Worm (Caenorhabditis elegans): ENCODE measurements around the gene gpr-1.

The gpr-1 gene

DNA sequence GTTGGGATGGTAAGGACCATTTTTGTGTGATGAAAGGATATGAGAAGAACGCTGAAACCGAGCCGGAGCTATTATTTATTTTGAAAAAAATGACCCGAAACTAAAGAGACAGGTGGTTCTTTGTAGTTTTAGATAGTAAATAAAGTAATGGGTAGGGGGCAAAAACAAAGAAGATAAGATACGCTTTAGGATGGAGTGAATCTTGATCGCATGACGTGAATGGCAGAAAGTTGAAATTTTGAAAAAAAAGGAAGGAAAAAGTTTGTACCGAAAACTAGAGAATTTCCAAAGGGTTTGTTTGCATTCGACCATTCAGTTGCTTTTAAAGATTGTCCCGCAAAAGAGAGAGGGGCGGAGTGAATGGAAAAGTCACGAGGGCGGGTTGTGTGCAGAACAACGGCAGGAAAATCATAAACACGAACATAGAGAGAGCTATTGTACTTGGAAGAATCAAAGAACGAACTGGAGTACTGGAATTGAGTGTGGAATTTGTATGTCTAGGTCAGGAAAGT, 25.2 kb downstream of the gpr-1 start, which contains the start of gene F22B7.9:
Gene F22B7.9 (minus strand): TSS at position 51 of the 512 bp plus-strand sequence.
- peak; percentile 1 for TF ChIP-seq sma-3 (GFP tag; optimal IDR thresholded peaks at IDR 0.05)
- TF ChIP-seq nhr-129 (tag; optimal IDR thresholded peaks at IDR 0.05) = peak; percentile 73
- no peak for TF ChIP-seq sem-4 (tag; optimal IDR thresholded peaks at IDR 0.05)
- TF ChIP-seq ama-1 (optimal IDR thresholded peaks at IDR 0.05) = peak; percentile 86
- TF ChIP-seq sma-9 (GFP tag; optimal IDR thresholded peaks at IDR 0.05) = peak; percentile 56
- TF ChIP-seq sma-9 (tag; optimal IDR thresholded peaks at IDR 0.05) = no peak

DNA sequence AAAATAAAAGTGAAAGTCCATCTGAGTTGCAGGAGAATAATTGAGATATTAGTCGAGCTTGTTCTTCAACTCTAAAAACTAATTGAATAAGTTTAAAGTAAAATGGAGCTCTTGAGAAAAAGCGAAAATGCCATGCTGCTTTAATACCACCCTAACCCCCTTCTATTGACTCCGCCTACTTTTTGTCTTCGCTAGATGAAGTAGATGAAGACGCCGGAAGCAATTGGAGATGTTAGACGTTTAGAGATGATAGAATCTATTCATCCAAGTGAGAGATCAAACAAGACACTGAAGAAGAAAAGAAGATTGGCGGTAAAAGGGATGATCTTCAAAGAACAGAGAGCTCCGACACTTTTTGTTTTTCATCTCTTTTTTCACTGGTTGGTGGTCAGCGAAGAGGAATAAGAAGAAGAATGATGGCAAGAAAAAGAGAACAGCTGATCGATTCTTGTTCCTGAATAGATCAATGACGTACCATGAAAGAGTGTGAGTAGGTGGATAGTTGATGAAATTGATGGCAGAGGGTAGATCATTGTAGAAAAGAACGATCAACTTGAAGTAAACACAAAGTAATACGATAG, 25.8 kb downstream of the gpr-1 start:
- TF ChIP-seq elt-3 (tag; optimal IDR thresholded peaks at IDR 0.05) (no peak), nhr-129 (tag; optimal IDR thresholded peaks at IDR 0.05) (peak; percentile 33), C34F6.9 (tag; optimal IDR thresholded peaks at IDR 0.05) (peak; percentile 25), snpc-4 (tag; optimal IDR thresholded peaks at IDR 0.05) (no peak), nhr-12 (tag; optimal IDR thresholded peaks at IDR 0.05) (no peak), nhr-25 (tag; optimal IDR thresholded peaks at IDR 0.05) (no peak), lsy-2 (tag; optimal IDR thresholded peaks at IDR 0.05) (peak in 1 of 2 experiments; percentile 40), lin-13 (GFP tag; optimal IDR thresholded peaks at IDR 0.05) (peak; percentile 12), sma-9 (GFP tag; optimal IDR thresholded peaks at IDR 0.05) (peak; percentile 56), sma-9 (tag; optimal IDR thresholded peaks at IDR 0.05) (no peak), nhr-6 (tag; optimal IDR thresholded peaks at IDR 0.05) (no peak), F13H6.1 (tag; optimal IDR thresholded peaks at IDR 0.05) (peak; percentile 73), crh-2 (tag; optimal IDR thresholded peaks at IDR 0.05) (peak; percentile 65), nhr-23 (tag; optimal IDR thresholded peaks at IDR 0.05) (no peak), sem-4 (tag; optimal IDR thresholded peaks at IDR 0.05) (peak; percentile 17), blmp-1 (tag; optimal IDR thresholded peaks at IDR 0.05; ENCODE audit: insufficient read depth) (peak; percentile 31), unc-55 (GFP tag; optimal IDR thresholded peaks at IDR 0.05) (peak; percentile 3), zag-1 (tag; optimal IDR thresholded peaks at IDR 0.05) (no peak), ztf-4 (tag; optimal IDR thresholded peaks at IDR 0.05) (peak; percentile 36)

DNA sequence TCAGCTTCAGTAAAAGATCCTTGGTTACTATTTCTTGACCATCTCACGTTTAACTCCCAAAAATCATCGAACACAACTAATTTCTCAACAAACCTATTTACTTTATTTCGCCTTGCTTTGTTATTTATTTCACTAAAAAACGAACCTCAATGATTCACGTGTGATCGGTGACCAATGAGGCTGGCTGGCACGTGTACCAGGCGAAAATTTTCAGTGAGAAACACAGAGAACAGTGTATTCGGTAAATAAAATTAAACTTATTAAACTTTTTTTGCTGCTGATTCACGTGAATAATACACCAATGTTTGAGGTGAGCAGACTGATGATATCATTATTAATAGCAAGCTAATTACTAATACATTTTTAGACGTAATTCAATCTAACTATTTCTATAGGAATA, 26.7 kb downstream of the gpr-1 start:
- TF ChIP-seq skn-1 (tag; optimal IDR thresholded peaks at IDR 0.05) = no peak
- no peak for TF ChIP-seq R02D3.7 (tag; optimal IDR thresholded peaks at IDR 0.05)
- no peak for TF ChIP-seq ztf-11 (tag; optimal IDR thresholded peaks at IDR 0.05)
- peak; percentile 50 for TF ChIP-seq sma-3 (GFP tag; optimal IDR thresholded peaks at IDR 0.05)
- TF ChIP-seq sma-9 (GFP tag; optimal IDR thresholded peaks at IDR 0.05) = peak; percentile 11
- TF ChIP-seq sma-9 (tag; optimal IDR thresholded peaks at IDR 0.05) = no peak
- TF ChIP-seq F13H6.1 (tag; optimal IDR thresholded peaks at IDR 0.05) = peak; percentile 1
- TF ChIP-seq mbf-1 (tag; optimal IDR thresholded peaks at IDR 0.05) = no peak
- TF ChIP-seq crh-2 (tag; optimal IDR thresholded peaks at IDR 0.05) = no peak
- TF ChIP-seq sem-4 (tag; optimal IDR thresholded peaks at IDR 0.05) = no peak
- TF ChIP-seq nhr-25 (tag; optimal IDR thresholded peaks at IDR 0.05) = peak; percentile 55
- TF ChIP-seq peb-1 (tag; optimal IDR thresholded peaks at IDR 0.05) = no peak

DNA sequence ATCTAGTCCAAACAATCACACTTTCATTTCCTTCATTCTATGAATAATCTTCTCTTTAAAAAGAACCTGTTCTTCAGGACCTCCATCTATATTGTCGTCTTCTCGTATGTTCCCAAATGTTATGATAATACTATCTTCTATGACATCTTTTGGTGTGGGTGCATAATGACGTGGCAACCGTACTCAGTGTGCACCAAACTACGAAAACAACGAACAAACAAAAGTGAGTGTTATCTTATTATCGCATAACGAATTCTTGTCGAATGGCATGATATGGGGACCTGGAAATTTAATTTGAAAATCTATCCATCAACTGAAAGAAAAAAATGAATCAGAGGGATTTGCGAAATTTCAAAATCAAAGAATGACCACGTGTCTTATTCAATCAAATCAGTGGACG, 27.3 kb downstream of the gpr-1 start:
- TF ChIP-seq nhr-25 (tag; optimal IDR thresholded peaks at IDR 0.05) = no peak
- peak; percentile 71 for TF ChIP-seq crh-2 (tag; optimal IDR thresholded peaks at IDR 0.05)
- TF ChIP-seq peb-1 (tag; optimal IDR thresholded peaks at IDR 0.05) = no peak
- TF ChIP-seq blmp-1 (tag; optimal IDR thresholded peaks at IDR 0.05; ENCODE audit: insufficient read depth) = no peak

DNA sequence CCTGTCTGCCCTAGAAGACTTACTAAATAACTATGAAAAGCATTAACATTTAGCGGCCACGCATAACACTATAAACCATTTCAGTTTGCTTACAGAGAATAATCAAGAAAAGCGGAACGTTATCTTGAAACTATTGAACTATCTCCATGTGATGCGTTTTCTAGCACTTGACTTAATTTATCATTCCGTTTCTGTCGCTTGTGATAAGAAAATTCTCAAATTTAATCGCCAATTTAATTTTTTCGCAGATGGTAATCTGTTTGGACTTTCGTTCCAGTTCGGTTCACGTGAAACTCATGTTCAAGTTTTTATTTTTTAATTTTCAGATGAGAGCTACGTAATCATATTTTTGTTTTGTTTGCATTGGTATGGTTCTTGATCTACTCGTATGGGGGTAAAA, 28.2 kb downstream of the gpr-1 start:
- TF ChIP-seq sma-3 (GFP tag; optimal IDR thresholded peaks at IDR 0.05) (peak; percentile 55), nhr-237 (tag; optimal IDR thresholded peaks at IDR 0.05) (no peak), sma-9 (GFP tag; optimal IDR thresholded peaks at IDR 0.05) (peak; percentile 90), sma-9 (tag; optimal IDR thresholded peaks at IDR 0.05) (no peak), crh-2 (tag; optimal IDR thresholded peaks at IDR 0.05) (peak; percentile 68), gmeb-1 (tag; optimal IDR thresholded peaks at IDR 0.05) (peak; percentile 55), lin-11 (tag; optimal IDR thresholded peaks at IDR 0.05) (no peak), ceh-82 (tag; optimal IDR thresholded peaks at IDR 0.05) (no peak), blmp-1 (tag; optimal IDR thresholded peaks at IDR 0.05; ENCODE audit: insufficient read depth) (no peak), F13H6.1 (tag; optimal IDR thresholded peaks at IDR 0.05) (peak; percentile 53), lsy-2 (tag; optimal IDR thresholded peaks at IDR 0.05) (peak in 1 of 2 experiments; percentile 8), skn-1 (tag; optimal IDR thresholded peaks at IDR 0.05) (peak; percentile 60), elt-3 (tag; optimal IDR thresholded peaks at IDR 0.05) (no peak), fos-1 (tag; optimal IDR thresholded peaks at IDR 0.05) (peak; percentile 76), ama-1 (optimal IDR thresholded peaks at IDR 0.05) (no peak)
